Worm (Caenorhabditis elegans) whole organism, L2 larva: ENCODE results near the gene T24D3.2.

Experiments
- R02D3.7 ChIP-seq: fragments of 150-350 bp; optimal IDR thresholded peaks from 2 replicates; lab custom pipeline; 2014; ENCODE audit warnings: missing biosample characterization, missing genetic modification characterization
- aly-2 ChIP-seq: fragments of 150-350 bp; optimal IDR thresholded peaks from 2 replicates; lab custom pipeline; 2014; ENCODE audit warnings: missing biosample characterization, missing genetic modification characterization
- ceh-82 ChIP-seq: fragments of 150-350 bp; optimal IDR thresholded peaks from 2 replicates; lab custom pipeline; 2014; ENCODE audit warnings: missing biosample characterization, missing genetic modification characterization
- fos-1 ChIP-seq: fragments of 150-350 bp; optimal IDR thresholded peaks from 2 replicates; lab custom pipeline; 2014; ENCODE audit warnings: missing biosample characterization, missing genetic modification characterization
- lin-39 ChIP-seq: fragments of 150-350 bp; optimal IDR thresholded peaks from 2 replicates; lab custom pipeline; 2014; ENCODE audit warnings: missing biosample characterization, missing genetic modification reagents, missing genetic modification characterization
- lsy-2 ChIP-seq, 2 experiments: fragments of 150-350 bp in 1 of 2; sonication (generic microtip) in 1 of 2; optimal IDR thresholded peaks; 2 replicates each; lab custom pipeline; 2014 to 2017; ENCODE audit warnings: missing biosample characterization in 2 of 2, missing genetic modification characterization in 2 of 2
- nhr-23 ChIP-seq: fragments of 150-350 bp; optimal IDR thresholded peaks from 2 replicates; lab custom pipeline; 2014; ENCODE audit warnings: missing biosample characterization, missing genetic modification reagents, missing genetic modification characterization
- nhr-237 ChIP-seq: fragments of 150-350 bp; optimal IDR thresholded peaks from 2 replicates; lab custom pipeline; 2014; ENCODE audit warnings: missing biosample characterization, missing genetic modification characterization
- nhr-25 ChIP-seq: fragments of 150-350 bp; sonication (generic microtip); optimal IDR thresholded peaks from 3 replicates; lab custom pipeline; 2014; ENCODE audit warnings: missing biosample characterization, missing genetic modification characterization
- nhr-77 ChIP-seq: fragments of 150-350 bp; optimal IDR thresholded peaks from 2 replicates; lab custom pipeline; 2014; ENCODE audit warnings: missing biosample characterization, missing genetic modification characterization
- unc-55 ChIP-seq: fragments of 150-350 bp; sonication (generic microtip); optimal IDR thresholded peaks from 3 replicates; lab custom pipeline; 2014; ENCODE audit warnings: missing biosample characterization, missing genetic modification reagents, missing genetic modification characterization
- unc-62 ChIP-seq: fragments of 150-350 bp; optimal IDR thresholded peaks from 2 replicates; lab custom pipeline; 2014; ENCODE audit warnings: missing biosample characterization, missing genetic modification reagents, missing genetic modification characterization
- zag-1 ChIP-seq: fragments of 150-350 bp; optimal IDR thresholded peaks from 2 replicates; lab custom pipeline; 2014; ENCODE audit warnings: missing biosample characterization, missing genetic modification characterization

- TF ChIP-seq nhr-25 (no peak), aly-2 (no peak), lsy-2 (tag; optimal IDR thresholded peaks at IDR 0.05; lab: Kevin White, UChicago) (no peak), fos-1 (peak; percentile 44), R02D3.7 (tag; lab: Kevin White, UChicago) (no peak), nhr-23 (tag; lab: Kevin White, UChicago) (no peak), zag-1 (tag; lab: Kevin White, UChicago) (no peak), nhr-237 (tag; lab: Kevin White, UChicago) (no peak), nhr-77 (tag; lab: Kevin White, UChicago) (no peak), unc-55 (GFP tag; lab: Kevin White, UChicago) (no peak), ceh-82 (tag; lab: Kevin White, UChicago) (no peak), lin-39 (no peak), unc-62 (no peak)
Observed at ce11 chrX:12446572-12446971, 21.0 kb downstream of the T24D3.2 start.
